Fruit fly (Drosophila melanogaster): ENCODE data around the gene CG14230.

Gene CG14230

dm6 chrX:19684048-19684447, 19.9 kb upstream of the CG14230 start:
- TF ChIP-seq cnc (optimal IDR thresholded peaks at IDR 0.05) (no peak), CG12768 (GFP tag; optimal IDR thresholded peaks at IDR 0.05) (peak; percentile 19), CG33017 (tag; optimal IDR thresholded peaks at IDR 0.05) (no peak)

DNA sequence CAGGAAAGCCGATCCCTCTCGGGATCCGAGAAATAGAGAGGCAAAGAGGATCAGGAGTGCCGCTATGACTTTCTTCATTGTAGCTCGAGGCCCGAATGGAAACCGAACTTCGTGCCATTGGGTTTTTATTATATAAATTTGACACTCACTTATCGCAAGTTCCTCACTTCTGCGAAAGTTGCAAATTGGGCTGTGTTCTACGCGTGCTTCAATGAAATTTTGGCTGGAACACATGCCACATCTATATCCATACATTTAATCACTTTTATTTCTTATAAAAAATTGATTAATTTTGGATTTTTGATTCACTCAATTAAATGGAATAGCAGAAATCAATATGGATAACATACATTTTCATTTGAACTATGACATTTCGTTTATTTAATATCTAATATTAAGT, 15.1 kb upstream of the CG14230 start, which contains the start of gene CG14227:
TSS of gene CG14227 (minus strand) at position 101 of the 400 bp plus-strand sequence.
- TF ChIP-seq CG7101 (tag; optimal IDR thresholded peaks at IDR 0.05) (no peak), cnc (optimal IDR thresholded peaks at IDR 0.05) (no peak), cic (GFP tag; optimal IDR thresholded peaks at IDR 0.05) (no peak), CG14711 (tag; optimal IDR thresholded peaks at IDR 0.05) (no peak), CG7045 (GFP tag; optimal IDR thresholded peaks at IDR 0.05) (no peak), CG33017 (tag; optimal IDR thresholded peaks at IDR 0.05) (no peak), Clk (GFP tag; optimal IDR thresholded peaks at IDR 0.05) (no peak), bab1 (GFP tag; optimal IDR thresholded peaks at IDR 0.05) (no peak), ovo (GFP tag; optimal IDR thresholded peaks at IDR 0.05) (no peak), CG5204 (GFP tag; optimal IDR thresholded peaks at IDR 0.05) (no peak), CG1620 (GFP tag; optimal IDR thresholded peaks at IDR 0.05) (no peak), kay (GFP tag; ENCODE audit: borderline replicate concordance) (no peak), Crg-1 (GFP tag; optimal IDR thresholded peaks at IDR 0.05) (no peak), Hr96 (GFP tag; optimal IDR thresholded peaks at IDR 0.05) (no peak), CG12768 (GFP tag; optimal IDR thresholded peaks at IDR 0.05) (no peak)

DNA sequence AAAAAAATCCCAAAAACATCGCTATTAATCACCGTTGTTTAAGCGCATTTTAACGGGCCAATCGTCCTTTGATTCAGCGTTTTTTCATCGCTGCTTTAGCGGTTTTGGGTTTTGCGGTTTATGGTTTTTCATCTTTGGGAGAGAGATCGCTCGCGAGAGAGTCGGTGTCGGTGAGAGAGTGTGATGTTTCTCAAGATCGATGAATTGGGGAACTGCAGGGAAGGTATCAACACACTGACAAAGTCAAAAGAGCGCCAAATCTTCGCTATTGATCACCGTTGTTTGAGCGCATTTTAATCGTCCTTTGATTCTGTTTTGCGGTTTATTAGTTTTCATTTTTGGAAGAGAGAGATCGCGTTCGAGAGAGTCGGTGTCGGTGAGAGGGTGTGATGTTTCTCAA, 13.9 kb upstream of the CG14230 start:
- no peak for TF ChIP-seq pad (GFP tag; optimal IDR thresholded peaks at IDR 0.05)
- TF ChIP-seq Hr96 (GFP tag; optimal IDR thresholded peaks at IDR 0.05) = no peak
- no peak for TF ChIP-seq Mnt (GFP tag; optimal IDR thresholded peaks at IDR 0.05)

- TF ChIP-seq cnc (optimal IDR thresholded peaks at IDR 0.05) (no peak), CG12768 (GFP tag; optimal IDR thresholded peaks at IDR 0.05) (peak; percentile 79), tj (GFP tag; optimal IDR thresholded peaks at IDR 0.05) (peak; percentile 64), cic (GFP tag; optimal IDR thresholded peaks at IDR 0.05) (peak; percentile 10), CG5204 (GFP tag; optimal IDR thresholded peaks at IDR 0.05) (peak; percentile 61), toe (GFP tag; optimal IDR thresholded peaks at IDR 0.05) (peak; percentile 57), pad (GFP tag; optimal IDR thresholded peaks at IDR 0.05) (peak; percentile 63), kay (GFP tag; ENCODE audit: borderline replicate concordance) (no peak), Crg-1 (GFP tag; optimal IDR thresholded peaks at IDR 0.05) (peak; percentile 73), Mnt (GFP tag; optimal IDR thresholded peaks at IDR 0.05) (peak; percentile 81), CG7045 (GFP tag; optimal IDR thresholded peaks at IDR 0.05) (peak; percentile 73), CG33017 (tag; optimal IDR thresholded peaks at IDR 0.05) (peak; percentile 75), bab1 (GFP tag; optimal IDR thresholded peaks at IDR 0.05) (peak; percentile 86), CG1620 (GFP tag; optimal IDR thresholded peaks at IDR 0.05) (peak; percentile 59), CG14711 (tag; optimal IDR thresholded peaks at IDR 0.05) (peak; percentile 76), Hr96 (GFP tag; optimal IDR thresholded peaks at IDR 0.05) (peak; percentile 87), CG11617 (GFP tag; optimal IDR thresholded peaks at IDR 0.05) (peak; percentile 88), ovo (GFP tag; optimal IDR thresholded peaks at IDR 0.05) (peak; percentile 53), CG7101 (tag; optimal IDR thresholded peaks at IDR 0.05) (peak; percentile 87), Clk (GFP tag; optimal IDR thresholded peaks at IDR 0.05) (peak; percentile 38)
Observed at dm6 chrX:19692951-19693698, 10.9 kb upstream of the CG14230 start, which contains the start of gene Mer. TSS of gene Mer (minus strand) at chrX:19693500.

DNA sequence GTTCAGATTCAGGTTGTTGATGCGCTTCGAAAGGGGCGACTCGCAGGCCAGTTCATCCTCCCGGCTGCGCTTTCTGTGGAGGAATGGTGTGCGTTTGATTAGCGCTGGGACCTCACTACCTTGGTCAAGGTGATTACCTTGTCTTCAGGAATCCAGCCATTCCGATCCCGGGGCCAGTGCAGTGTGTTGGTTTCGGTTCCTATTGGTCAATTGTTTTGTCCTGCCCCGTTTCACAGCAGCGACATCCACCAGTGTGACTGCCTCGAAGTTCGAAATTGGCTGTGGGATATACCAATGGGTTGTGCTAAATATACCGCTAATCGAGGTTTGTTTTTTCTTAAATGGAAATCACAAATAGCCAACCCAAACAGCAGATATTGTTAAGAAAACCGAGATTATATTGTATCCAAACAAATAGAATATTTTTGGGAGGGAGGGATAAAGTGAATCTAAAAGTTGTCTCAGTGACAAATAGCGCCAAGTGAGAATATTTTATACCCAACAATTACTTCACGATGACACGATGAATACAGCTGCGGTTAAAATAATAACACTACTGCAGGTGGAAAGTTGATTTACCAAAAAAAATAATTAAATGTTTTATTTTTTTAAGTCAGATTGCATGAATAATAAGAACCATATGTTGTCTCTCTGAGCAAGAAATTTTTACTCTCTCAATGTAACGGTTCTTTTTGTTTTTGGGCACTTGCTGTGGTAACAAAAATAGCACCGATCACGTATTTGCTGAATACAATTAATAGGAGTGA, 9.0 kb upstream of the CG14230 start, which contains the start of gene CG14229:
TSS of gene CG14229 (minus strand) at position 459 of the 767 bp plus-strand sequence.
- TF ChIP-seq CG11617 (GFP tag; optimal IDR thresholded peaks at IDR 0.05) (peak; percentile 9), CG33017 (tag; optimal IDR thresholded peaks at IDR 0.05) (no peak), CG14711 (tag; optimal IDR thresholded peaks at IDR 0.05) (peak; percentile 45)

DNA sequence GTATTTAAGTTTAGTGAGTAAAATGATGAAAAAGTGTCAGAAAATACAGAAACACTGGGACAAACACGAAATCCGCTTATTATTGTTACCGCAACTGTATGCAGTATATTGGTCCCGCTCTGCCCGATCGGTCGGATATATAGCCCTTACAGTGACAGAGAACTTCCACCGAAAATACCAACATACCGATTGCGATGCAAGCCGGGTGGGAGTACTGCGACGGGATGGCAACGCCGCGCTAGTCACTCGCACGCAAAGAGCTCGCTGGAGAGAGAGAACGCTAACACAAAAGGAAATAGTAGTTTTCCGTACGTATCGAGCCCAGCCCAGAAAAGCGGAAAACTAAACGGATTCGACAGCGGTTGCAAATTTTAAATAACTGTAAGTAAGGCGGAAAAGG, 7.1 kb upstream of the CG14230 start, which contains the start of gene Cdc42:
TSS of gene Cdc42 (plus strand) at position 247 of the 400 bp plus-strand sequence.
- TF ChIP-seq CG14711 (tag; optimal IDR thresholded peaks at IDR 0.05) (peak; percentile 1), cnc (optimal IDR thresholded peaks at IDR 0.05) (no peak), CG7101 (tag; optimal IDR thresholded peaks at IDR 0.05) (peak; percentile 15), CG5204 (GFP tag; optimal IDR thresholded peaks at IDR 0.05) (no peak), CG1620 (GFP tag; optimal IDR thresholded peaks at IDR 0.05) (peak; percentile 7)
